Worm (Caenorhabditis elegans) whole organism, L1 larva: ENCODE measurements around the gene dhs-13.
"Not testable (repeated sequence)": the region's sequence is repeated elsewhere in the genome, so short reads cannot be mapped to it uniquely, and the experiment has no call there.

Source experiments
- C16A3.4 ChIP-seq: fragments of 150-350 bp; optimal IDR thresholded peaks from 2 replicates; lab custom pipeline; 2014; ENCODE audit warnings: missing biosample characterization, missing genetic modification characterization
- ceh-8 ChIP-seq: fragments of 200-800 bp; sonication (Bioruptor generic); optimal IDR thresholded peaks from 2 replicates; lab custom pipeline; 2018; ENCODE audit warnings: mild to moderate bottlenecking, missing genetic modification characterization, moderate library complexity, missing compliant biosample characterization
- ceh-82 ChIP-seq, 3 experiments: fragments of 150-350 bp in 1 of 3; sonication (generic microtip) in 2 of 3; optimal IDR thresholded peaks; 2 replicates each; lab custom pipeline; 2014 to 2017; ENCODE audit warnings: missing biosample characterization in 3 of 3, missing genetic modification characterization in 3 of 3
- dpl-1 ChIP-seq, 3 experiments: fragments of 150-350 bp in 2 of 3; sonication (generic microtip) in 1 of 3; optimal IDR thresholded peaks; 2 replicates each; lab custom pipeline; 2014 to 2017; ENCODE audit warnings: missing biosample characterization in 3 of 3, missing genetic modification characterization in 3 of 3, missing genetic modification reagents in 3 of 3
- dsc-1 ChIP-seq: sonication (generic microtip); optimal IDR thresholded peaks from 2 replicates; lab custom pipeline; 2016; ENCODE audit warnings: mild to moderate bottlenecking, missing genetic modification characterization, missing compliant biosample characterization
- efl-1 ChIP-seq, 4 experiments: fragments of 150-350 bp; optimal IDR thresholded peaks in 3 of 4; peaks in 1 of 4; 1 replicate in 1 of 4; 2 replicates in 3 of 4; lab custom pipeline; 2014; ENCODE audit warnings: missing biosample characterization in 2 of 4, missing genetic modification characterization in 2 of 4, missing genetic modification reagents in 2 of 4
- elt-2 ChIP-seq: sonication (generic microtip); optimal IDR thresholded peaks from 2 replicates; lab custom pipeline; 2016; ENCODE audit warnings: missing genetic modification characterization, mild to moderate bottlenecking, inconsistent platforms, missing compliant biosample characterization, missing genetic modification reagents
- ets-5 ChIP-seq: fragments of 200-800 bp; sonication (Bioruptor generic); IDR thresholded peaks from 2 replicates; pipeline ENCODE4 v1.3.6; 2022; ENCODE audit warnings: missing genetic modification characterization, missing compliant biosample characterization
- hlh-4 ChIP-seq: sonication (generic microtip); optimal IDR thresholded peaks from 2 replicates; lab custom pipeline; 2016; ENCODE audit warnings: mild to moderate bottlenecking, missing genetic modification characterization, missing compliant biosample characterization
- lin-15B ChIP-seq: fragments of 150-350 bp; sonication (generic microtip); optimal IDR thresholded peaks from 3 replicates; lab custom pipeline; 2014; ENCODE audit warnings: missing biosample characterization, missing genetic modification characterization
- lin-35 ChIP-seq, 2 experiments: fragments of 150-350 bp; optimal IDR thresholded peaks; 2 replicates each; lab custom pipeline; 2014; ENCODE audit warnings: missing biosample characterization in 2 of 2, missing genetic modification characterization in 2 of 2, missing genetic modification reagents in 2 of 2
- lir-3 ChIP-seq: sonication (generic microtip); optimal IDR thresholded peaks from 2 replicates; lab custom pipeline; 2016; ENCODE audit warnings: mild to moderate bottlenecking, missing genetic modification characterization, moderate library complexity, missing compliant biosample characterization; ENCODE audit not compliant: poor library complexity
- lsy-2 ChIP-seq, 2 experiments: fragments of 150-350 bp; optimal IDR thresholded peaks; 2 replicates each; lab custom pipeline; 2014; ENCODE audit warnings: missing biosample characterization in 2 of 2, missing genetic modification characterization in 2 of 2
- mdl-1 ChIP-seq, 2 experiments: fragments of 150-350 bp; optimal IDR thresholded peaks; 2 replicates each; lab custom pipeline; 2014 to 2017; ENCODE audit warnings: missing biosample characterization in 2 of 2, missing genetic modification characterization in 2 of 2, inconsistent platforms in 1 of 2
- nhr-12 ChIP-seq: sonication (generic microtip); optimal IDR thresholded peaks from 2 replicates; lab custom pipeline; 2017; ENCODE audit warnings: missing biosample characterization, missing genetic modification characterization
- nhr-19 ChIP-seq: fragments of 200-800 bp; sonication (Bioruptor generic); conservative IDR thresholded peaks from 2 replicates; pipeline ENCODE4 v1.3.6; 2022; ENCODE audit warnings: missing genetic modification characterization, missing compliant biosample characterization
- nhr-20 ChIP-seq: sonication (generic microtip); optimal IDR thresholded peaks from 2 replicates; lab custom pipeline; 2016; ENCODE audit warnings: mild to moderate bottlenecking, missing genetic modification characterization, missing compliant biosample characterization
- nhr-47 ChIP-seq: sonication (generic microtip); optimal IDR thresholded peaks from 2 replicates; lab custom pipeline; 2016; ENCODE audit warnings: mild to moderate bottlenecking, missing genetic modification characterization, moderate library complexity, missing compliant biosample characterization
- nhr-85 ChIP-seq: sonication (generic microtip); peaks from one replicate; lab custom pipeline; 2016; ENCODE audit warnings: missing genetic modification characterization, inconsistent platforms, missing compliant biosample characterization
- nhr-90 ChIP-seq: sonication (generic microtip); optimal IDR thresholded peaks from 2 replicates; lab custom pipeline; 2016; ENCODE audit warnings: mild to moderate bottlenecking, missing genetic modification characterization, missing compliant biosample characterization; ENCODE audit not compliant: poor library complexity
- pag-3 ChIP-seq: sonication (generic microtip); optimal IDR thresholded peaks from 2 replicates; lab custom pipeline; 2017; ENCODE audit warnings: missing genetic modification characterization, mild to moderate bottlenecking, missing compliant biosample characterization, antibody characterized with exemption, borderline replicate concordance; ENCODE audit not compliant: insufficient read depth
- pax-3 ChIP-seq: fragments of 200-800 bp; sonication (Bioruptor generic); optimal IDR thresholded peaks from 2 replicates; lab custom pipeline; 2018; ENCODE audit warnings: mild to moderate bottlenecking, missing genetic modification characterization, moderate library complexity, missing compliant biosample characterization
- rnt-1 ChIP-seq: sonication (generic microtip); optimal IDR thresholded peaks from 2 replicates; lab custom pipeline; 2016; ENCODE audit warnings: mild to moderate bottlenecking, missing genetic modification characterization, moderate library complexity, missing compliant biosample characterization
- skn-1 ChIP-seq: fragments of 150-350 bp; optimal IDR thresholded peaks from 2 replicates; lab custom pipeline; 2014; ENCODE audit warnings: missing biosample characterization, missing genetic modification characterization
- snu-23 ChIP-seq: sonication (generic microtip); optimal IDR thresholded peaks from 2 replicates; lab custom pipeline; 2016; ENCODE audit warnings: missing genetic modification characterization, missing compliant biosample characterization
- swsn-7 ChIP-seq: sonication (generic microtip); optimal IDR thresholded peaks from 2 replicates; lab custom pipeline; 2016; ENCODE audit warnings: missing genetic modification characterization, missing compliant biosample characterization
- tbx-2 ChIP-seq: sonication (generic microtip); optimal IDR thresholded peaks from 2 replicates; lab custom pipeline; 2016; ENCODE audit warnings: missing genetic modification characterization, missing compliant biosample characterization
- tlp-1 ChIP-seq: fragments of 150-350 bp; optimal IDR thresholded peaks from 2 replicates; lab custom pipeline; 2014; ENCODE audit warnings: missing biosample characterization, missing genetic modification characterization
- unc-130 ChIP-seq: fragments of 150-350 bp; optimal IDR thresholded peaks from 2 replicates; lab custom pipeline; 2017; ENCODE audit warnings: missing biosample characterization, missing genetic modification characterization, inconsistent platforms
- unc-62 ChIP-seq: fragments of 150-350 bp; optimal IDR thresholded peaks from 2 replicates; lab custom pipeline; 2014; ENCODE audit warnings: missing biosample characterization, missing genetic modification reagents, missing genetic modification characterization
- unc-98 ChIP-seq: fragments of 200-800 bp; sonication (Bioruptor generic); IDR thresholded peaks from 2 replicates; pipeline ENCODE4 v1.3.6; 2022; ENCODE audit warnings: missing genetic modification characterization, missing compliant biosample characterization
- xbp-1 ChIP-seq: sonication (generic microtip); optimal IDR thresholded peaks from 2 replicates; lab custom pipeline; 2016; ENCODE audit warnings: missing genetic modification characterization, missing compliant biosample characterization
- zag-1 ChIP-seq: fragments of 150-350 bp; optimal IDR thresholded peaks from 2 replicates; lab custom pipeline; 2014; ENCODE audit warnings: missing biosample characterization, missing genetic modification characterization

The dhs-13 gene

ce11 chrV:1771727-1772126 is at the start of gene dhs-13 (continued):
- TF ChIP-seq mdl-1 (tag; optimal IDR thresholded peaks at IDR 0.05; lab: Kevin White, UChicago) (peak in 1 of 2 experiments; percentile 39), unc-62 (GFP tag; lab: Kevin White, UChicago) (no peak), hlh-4 (tag; lab: Kevin White, UChicago) (no peak), dpl-1 (GFP tag; optimal IDR thresholded peaks at IDR 0.05; lab: Kevin White, UChicago) (peak in 1 of 3 experiments; percentile 6), zag-1 (tag; lab: Kevin White, UChicago) (no peak), unc-98 (GFP tag; lab: Robert Waterston, UW) (no peak)
- TF ChIP-seq, all 84 proteins: peak for 13

DNA sequence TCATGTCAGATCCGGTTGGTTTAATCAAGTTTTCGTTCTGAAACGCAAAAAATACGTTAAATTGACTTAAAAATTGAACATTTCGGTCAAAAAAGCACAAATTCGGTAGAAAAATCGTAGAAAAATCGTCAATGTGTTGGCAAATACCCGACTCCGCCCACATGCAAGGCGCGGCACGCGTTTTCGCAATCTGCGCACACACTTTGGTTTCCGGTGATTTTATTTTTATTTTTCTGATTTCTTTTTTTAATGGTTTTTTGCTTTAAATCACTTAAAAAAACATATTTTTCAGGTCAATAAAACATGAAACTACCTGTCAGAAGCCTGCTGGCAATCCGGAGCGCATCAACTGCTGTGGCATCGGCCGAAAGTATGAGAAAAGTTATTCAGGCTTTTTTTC is 49.8 kb upstream of the dhs-13 start, which contains the start of the genes gly-7 and mrpl-39:
TSS of gene gly-7 (minus strand) at position 37 of the 400 bp plus-strand sequence.
TSS of gene mrpl-39 (plus strand) at position 293 of the 400 bp plus-strand sequence.
- TF ChIP-seq lin-35 (GFP tag; optimal IDR thresholded peaks at IDR 0.05; lab: Kevin White, UChicago) = peak; percentile 15 to 52
- peak; percentile 28 for TF ChIP-seq xbp-1 (tag; lab: Kevin White, UChicago)
- TF ChIP-seq elt-2 (tag; lab: Kevin White, UChicago) = no peak
- TF ChIP-seq dsc-1 = peak; percentile 21
- peak; percentile 33 for TF ChIP-seq nhr-47 (tag; lab: Kevin White, UChicago)
- TF ChIP-seq efl-1 (optimal IDR thresholded peaks at IDR 0.05; lab: Kevin White, UChicago) = peak; percentile 21 to 52
- TF ChIP-seq efl-1 (GFP tag; optimal IDR thresholded peaks at IDR 0.05 in 1 of 2; lab: Kevin White, UChicago) = peak; percentile 45 to 93
- TF ChIP-seq nhr-90 (tag; lab: Kevin White, UChicago) = peak; percentile 2
- TF ChIP-seq snu-23 = peak; percentile 48
- TF ChIP-seq lsy-2 (tag; optimal IDR thresholded peaks at IDR 0.05; lab: Kevin White, UChicago) = peak in 1 of 2 experiments; percentile 27
- TF ChIP-seq nhr-20 (tag; lab: Kevin White, UChicago) = peak; percentile 30
- peak; percentile 6 for TF ChIP-seq nhr-85 (tag; lab: Kevin White, UChicago)
- peak; percentile 11 for TF ChIP-seq swsn-7 (tag; lab: Kevin White, UChicago)
- TF ChIP-seq pax-3 (tag; lab: Kevin White, UChicago) = no peak
- TF ChIP-seq tlp-1 (tag; lab: Kevin White, UChicago) = no peak
- peak in 1 of 3 experiments; percentile 27 for TF ChIP-seq ceh-82 (tag; optimal IDR thresholded peaks at IDR 0.05; lab: Kevin White, UChicago)
- peak; percentile 34 for TF ChIP-seq skn-1 (tag; lab: Kevin White, UChicago)
- no peak for TF ChIP-seq nhr-12 (tag; lab: Kevin White, UChicago)
- TF ChIP-seq rnt-1 (tag; lab: Kevin White, UChicago) = peak; percentile 53
- peak; percentile 11 for TF ChIP-seq C16A3.4 (tag; lab: Kevin White, UChicago)
- peak; percentile 20 for TF ChIP-seq unc-130 (tag; lab: Kevin White, UChicago)
- peak in 2 of 3 experiments; percentile 34 to 48 for TF ChIP-seq dpl-1 (GFP tag; optimal IDR thresholded peaks at IDR 0.05; lab: Kevin White, UChicago)
- peak; percentile 32 for TF ChIP-seq tbx-2 (tag; lab: Kevin White, UChicago)
- no peak; the same call in 1 of the 2 replicates for TF ChIP-seq nhr-19 (GFP tag; lab: Robert Waterston, UW)

ce11 chrV:1820749-1821148 is 49.2 kb upstream of the dhs-13 start:
- TF ChIP-seq dpl-1 (GFP tag; optimal IDR thresholded peaks at IDR 0.05; lab: Kevin White, UChicago) (peak in 1 of 3 experiments; percentile 2), efl-1 (optimal IDR thresholded peaks at IDR 0.05; lab: Kevin White, UChicago) (peak in 1 of 2 experiments; percentile 2), efl-1 (GFP tag; optimal IDR thresholded peaks at IDR 0.05 in 1 of 2; lab: Kevin White, UChicago) (peak; percentile 35 to 94), lin-15B (tag; lab: Kevin White, UChicago) (no peak), lin-35 (GFP tag; optimal IDR thresholded peaks at IDR 0.05; lab: Kevin White, UChicago) (peak in 1 of 2 experiments; percentile 1)

DNA sequence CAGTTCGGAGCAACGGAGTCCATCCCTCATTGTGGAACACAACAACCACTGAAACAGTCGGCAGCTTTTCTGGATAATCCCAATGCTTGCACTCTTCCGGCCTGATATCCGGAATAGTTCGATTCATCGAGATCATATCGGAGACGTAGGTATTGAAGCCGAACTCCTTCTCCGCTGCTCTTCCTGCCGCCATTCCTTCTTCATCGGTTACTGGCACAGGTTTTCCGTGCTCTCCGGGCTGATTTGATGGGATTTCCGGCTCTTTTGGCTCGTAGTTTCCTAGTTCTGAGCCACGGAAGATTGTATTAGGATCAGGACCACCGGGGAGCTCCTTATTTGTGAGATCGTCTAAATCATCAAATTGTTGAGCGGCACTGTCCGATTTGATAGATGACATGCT is 48.5 kb upstream of the dhs-13 start:
- TF ChIP-seq ceh-8 (GFP tag; lab: Kevin White, UChicago) (no peak), pag-3 (no peak)

DNA sequence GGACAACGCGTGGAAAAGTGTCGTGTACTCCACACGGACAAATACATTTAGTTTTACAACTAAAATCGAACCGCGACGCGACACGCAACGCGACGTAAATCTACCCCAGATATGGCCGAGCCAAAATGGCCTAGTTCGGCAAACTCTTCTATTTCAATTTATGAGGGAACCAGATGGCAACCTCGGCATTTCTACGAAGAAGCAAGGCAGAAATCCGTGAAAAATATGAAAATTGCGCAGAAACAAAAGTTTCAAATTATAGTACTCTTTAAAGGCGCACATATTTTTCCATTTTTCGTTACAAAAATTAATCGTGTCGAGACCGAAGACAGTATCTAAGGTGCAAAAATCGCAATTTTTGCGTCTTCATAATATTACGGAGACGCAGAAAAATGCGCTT is 43.2 kb upstream of the dhs-13 start, which contains the start of gene Y46H3A.5:
TSS of gene Y46H3A.5 (minus strand) at position 101 of the 400 bp plus-strand sequence.
- TF ChIP-seq lir-3 (tag; lab: Kevin White, UChicago); efl-1 (optimal IDR thresholded peaks at IDR 0.05; lab: Kevin White, UChicago); efl-1 (GFP tag; optimal IDR thresholded peaks at IDR 0.05 in 1 of 2; lab: Kevin White, UChicago); ets-5: not testable (repeated sequence)
